Worm (Caenorhabditis elegans) whole organism, L3 larva: Measurements from ENCODE around the gene K12D12.4.

Experiments used
- fos-1 ChIP-seq: fragments of 150-350 bp; optimal IDR thresholded peaks from 2 replicates; lab custom pipeline; 2014; ENCODE audit warnings: missing biosample characterization, missing genetic modification characterization
- jun-1 ChIP-seq: fragments of 150-350 bp; optimal IDR thresholded peaks from 2 replicates; lab custom pipeline; 2014; ENCODE audit warnings: missing biosample characterization, missing genetic modification reagents, missing genetic modification characterization
- unc-62 ChIP-seq: fragments of 150-350 bp; sonication (generic microtip); optimal IDR thresholded peaks from 4 replicates; lab custom pipeline; 2014; ENCODE audit warnings: missing biosample characterization, missing genetic modification reagents, missing genetic modification characterization

- TF ChIP-seq unc-62 (GFP tag; lab: Kevin White, UChicago) (no peak), jun-1 (tag; lab: Kevin White, UChicago) (no peak), fos-1 (tag; lab: Kevin White, UChicago) (no peak)
Observed at ce11 chrII:11901110-11901509, 35.6 kb upstream of the K12D12.4 start, which contains the start of gene vab-23.
